Worm (Caenorhabditis elegans): ENCODE results near the gene Y53F4B.19.

DNA sequence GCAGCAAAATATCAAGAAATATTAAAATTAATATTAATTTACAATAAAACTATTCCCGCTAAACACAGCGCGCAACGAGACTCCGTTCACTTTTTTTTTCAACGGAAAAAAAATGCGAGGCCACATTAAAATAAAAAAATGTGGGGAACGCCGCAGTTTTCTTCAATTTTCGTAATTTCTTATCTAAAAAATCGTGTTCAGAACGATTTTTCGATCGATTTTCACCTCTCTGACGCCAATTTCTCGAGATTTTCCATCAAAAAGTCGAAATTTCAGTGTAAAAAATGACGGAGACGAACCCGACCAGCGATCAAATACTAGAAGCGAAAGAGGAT is 13.1 kb downstream of the Y53F4B.19 start, which contains the start of gene Y53F4B.21:
- no peak for TF ChIP-seq W03F9.2 (tag; optimal IDR thresholded peaks at IDR 0.05)
- TF ChIP-seq him-1 (tag; optimal IDR thresholded peaks at IDR 0.05) = no peak
- TF ChIP-seq dao-5 (tag; optimal IDR thresholded peaks at IDR 0.05) = no peak
